Fruit fly (Drosophila melanogaster) whole organism, embryonic: ENCODE measurements around the gene Cht5.

Experiments used
- CG10431 ChIP-seq: fragments of 200-800 bp; sonication (Bioruptor generic); optimal IDR thresholded peaks from 3 replicates; lab custom pipeline; 2018; ENCODE audit warnings: missing biosample characterization, mild to moderate bottlenecking, missing genetic modification characterization
- CG11723 ChIP-seq: fragments of 200-800 bp; sonication (Bioruptor generic); optimal IDR thresholded peaks from 2 replicates; lab custom pipeline; 2017; ENCODE audit warnings: missing biosample characterization, mild to moderate bottlenecking, missing genetic modification characterization
- CG12071 ChIP-seq: fragments of 200-800 bp; sonication (Bioruptor generic); optimal IDR thresholded peaks from 3 replicates; lab custom pipeline; 2018; ENCODE audit warnings: missing biosample characterization, mild to moderate bottlenecking, missing genetic modification characterization
- CG14441 ChIP-seq: fragments of 200-800 bp; sonication (Bioruptor generic); IDR thresholded peaks from 2 replicates; pipeline ENCODE4 v1.3.6; 2022; ENCODE audit warnings: missing biosample characterization, missing genetic modification characterization
- CG14667 ChIP-seq: fragments of 200-800 bp; sonication (Bioruptor generic); IDR thresholded peaks from 2 replicates; pipeline ENCODE4 v1.3.6; 2022; ENCODE audit warnings: missing biosample characterization, missing genetic modification characterization
- CG14965 ChIP-seq: fragments of 200-800 bp; sonication (Bioruptor generic); optimal IDR thresholded peaks from 2 replicates; lab custom pipeline; 2016; ENCODE audit warnings: missing biosample characterization, missing genetic modification characterization, borderline replicate concordance
- CG15073 ChIP-seq: fragments of 200-800 bp; sonication (Bioruptor generic); optimal IDR thresholded peaks from 2 replicates; lab custom pipeline; 2016; ENCODE audit warnings: missing biosample characterization, missing genetic modification characterization
- CG1603 ChIP-seq: fragments of 200-800 bp; sonication (Bioruptor generic); optimal IDR thresholded peaks from 2 replicates; lab custom pipeline; 2019; ENCODE audit warnings: missing biosample characterization, mild to moderate bottlenecking, missing genetic modification characterization, moderate library complexity
- CG16813 ChIP-seq: fragments of 200-800 bp; sonication (Bioruptor generic); IDR thresholded peaks from 3 replicates; pipeline ENCODE4 v1.3.6; 2022; ENCODE audit warnings: missing biosample characterization, missing genetic modification characterization; ENCODE audit not compliant: partially characterized antibody
- CG16863 ChIP-seq: fragments of 200-800 bp; sonication (Bioruptor generic); optimal IDR thresholded peaks from 3 replicates; lab custom pipeline; 2016; ENCODE audit warnings: missing biosample characterization, missing genetic modification characterization
- CG18476 ChIP-seq: fragments of 200-800 bp; sonication (Bioruptor generic); optimal IDR thresholded peaks from 2 replicates; lab custom pipeline; 2016; ENCODE audit warnings: missing biosample characterization, mild to moderate bottlenecking, missing genetic modification characterization
- CG18599 ChIP-seq: fragments of 200-800 bp; sonication (Bioruptor generic); optimal IDR thresholded peaks from 3 replicates; lab custom pipeline; 2017; ENCODE audit warnings: missing biosample characterization, missing genetic modification characterization, mild to moderate bottlenecking, moderate library complexity, missing genetic modification reagents
- CG2199 ChIP-seq: fragments of 200-800 bp; sonication (Bioruptor generic); IDR thresholded peaks from 3 replicates; pipeline ENCODE4 v1.3.6; 2022; ENCODE audit warnings: missing biosample characterization, missing genetic modification characterization
- CG2889 ChIP-seq: fragments of 200-800 bp; sonication (Bioruptor generic); IDR thresholded peaks from 3 replicates; pipeline ENCODE4 v1.3.6; 2022; ENCODE audit warnings: missing biosample characterization, missing genetic modification characterization
- CG31365 ChIP-seq: fragments of 200-800 bp; sonication (Bioruptor generic); optimal IDR thresholded peaks from 2 replicates; lab custom pipeline; 2018; ENCODE audit warnings: missing biosample characterization, mild to moderate bottlenecking, missing genetic modification characterization
- CG31388 ChIP-seq: fragments of 200-800 bp; sonication (Bioruptor generic); optimal IDR thresholded peaks from 2 replicates; lab custom pipeline; 2016; ENCODE audit warnings: missing biosample characterization, missing genetic modification characterization
- CG34224 ChIP-seq: fragments of 200-800 bp; sonication (Bioruptor generic); IDR thresholded peaks from 3 replicates; pipeline ENCODE4 v1.3.6; 2022; ENCODE audit warnings: missing biosample characterization, missing genetic modification characterization; ENCODE audit not compliant: partially characterized antibody
- CG7963 ChIP-seq: fragments of 200-800 bp; sonication (Bioruptor generic); IDR thresholded peaks from 3 replicates; pipeline ENCODE4 v1.3.6; 2022; ENCODE audit warnings: missing biosample characterization, missing genetic modification characterization; ENCODE audit not compliant: partially characterized antibody
- CG8924 ChIP-seq: fragments of 200-800 bp; optimal IDR thresholded peaks from 3 replicates; lab custom pipeline; 2019; ENCODE audit warnings: missing biosample characterization, mild to moderate bottlenecking, missing genetic modification characterization, moderate library complexity
- CrebB ChIP-seq: fragments of 200-800 bp; sonication (Bioruptor generic); optimal IDR thresholded peaks from 3 replicates; lab custom pipeline; 2018; ENCODE audit warnings: missing biosample characterization, mild to moderate bottlenecking, missing genetic modification characterization
- Dp ChIP-seq: fragments of 200-800 bp; sonication (Bioruptor generic); optimal IDR thresholded peaks from 2 replicates; lab custom pipeline; 2018; ENCODE audit warnings: missing biosample characterization, mild to moderate bottlenecking, missing genetic modification characterization, moderate library complexity
- Dref ChIP-seq: fragments of 200-800 bp; sonication (Bioruptor generic); IDR thresholded peaks from 2 replicates; pipeline ENCODE4 v1.3.6; 2022; ENCODE audit warnings: missing biosample characterization, missing genetic modification characterization
- Drgx ChIP-seq: fragments of 200-800 bp; sonication (Bioruptor generic); IDR thresholded peaks from 2 replicates; pipeline ENCODE4 v1.3.6; 2022; ENCODE audit warnings: missing biosample characterization, missing genetic modification characterization
- E2f1 ChIP-seq: fragments of 200-800 bp; sonication (Bioruptor generic); IDR thresholded peaks from 2 replicates; pipeline ENCODE4 v1.3.6; 2022; ENCODE audit warnings: missing biosample characterization, missing genetic modification characterization
- Ets65A ChIP-seq: fragments of 200-800 bp; sonication (Bioruptor generic); peaks from one replicate; lab custom pipeline; 2016; ENCODE audit warnings: missing biosample characterization, missing genetic modification characterization
- Hmr ChIP-seq: fragments of 200-800 bp; sonication (Bioruptor generic); optimal IDR thresholded peaks from 3 replicates; lab custom pipeline; 2017; ENCODE audit warnings: mild to moderate bottlenecking, missing biosample characterization, missing genetic modification reagents, missing genetic modification characterization
- Hr39 ChIP-seq: fragments of >200 bp; optimal IDR thresholded peaks from 2 replicates; lab custom pipeline; 2017
- Jarid2 ChIP-seq: fragments of 200-800 bp; sonication (Bioruptor generic); optimal IDR thresholded peaks from 3 replicates; lab custom pipeline; 2017; ENCODE audit warnings: mild to moderate bottlenecking, missing biosample characterization, missing genetic modification reagents, missing genetic modification characterization
- Scr ChIP-seq: fragments of 200-800 bp; sonication (Bioruptor generic); IDR thresholded peaks from 2 replicates; pipeline ENCODE4 v1.3.6; 2022; ENCODE audit warnings: missing biosample characterization, missing genetic modification characterization; ENCODE audit not compliant: partially characterized antibody
- Sox100B ChIP-seq: fragments of 200-800 bp; sonication (Bioruptor generic); optimal IDR thresholded peaks from 3 replicates; lab custom pipeline; 2018; ENCODE audit warnings: missing biosample characterization, mild to moderate bottlenecking, missing genetic modification characterization
- aop ChIP-seq: fragments of 200-800 bp; sonication (Bioruptor generic); IDR thresholded peaks from 2 replicates; pipeline ENCODE4 v1.3.6; 2022; ENCODE audit warnings: missing biosample characterization, missing genetic modification characterization
- bcd ChIP-seq: fragments of 200-800 bp; sonication (Bioruptor generic); optimal IDR thresholded peaks from 2 replicates; lab custom pipeline; 2017; ENCODE audit warnings: missing biosample characterization, mild to moderate bottlenecking, missing genetic modification characterization
- cas ChIP-seq: fragments of 200-800 bp; sonication (Bioruptor generic); IDR thresholded peaks from 2 replicates; pipeline ENCODE4 v1.3.6; 2022; ENCODE audit warnings: missing biosample characterization, missing genetic modification characterization
- cato ChIP-seq: fragments of 200-800 bp; sonication (Bioruptor generic); optimal IDR thresholded peaks from 2 replicates; lab custom pipeline; 2016; ENCODE audit warnings: missing biosample characterization, missing genetic modification characterization, borderline replicate concordance
- cg ChIP-seq: fragments of 200-800 bp; sonication (Bioruptor generic); optimal IDR thresholded peaks from 3 replicates; lab custom pipeline; 2019; ENCODE audit warnings: missing biosample characterization, mild to moderate bottlenecking, missing genetic modification characterization, moderate library complexity
- dpn ChIP-seq, 2 experiments: fragments of 200-800 bp; sonication (Bioruptor generic); optimal IDR thresholded peaks; 3 replicates each; lab custom pipeline; 2016; ENCODE audit warnings: missing biosample characterization in 2 of 2, missing genetic modification characterization in 2 of 2
- exex ChIP-seq: fragments of 200-800 bp; sonication (Bioruptor generic); optimal IDR thresholded peaks from 4 replicates; lab custom pipeline; 2018; ENCODE audit warnings: missing biosample characterization, mild to moderate bottlenecking, missing genetic modification characterization, moderate library complexity
- gcm ChIP-seq: fragments of 200-800 bp; sonication (Bioruptor generic); optimal IDR thresholded peaks from 2 replicates; lab custom pipeline; 2019; ENCODE audit warnings: missing biosample characterization, mild to moderate bottlenecking, missing genetic modification characterization, moderate library complexity
- ham ChIP-seq: fragments of 200-800 bp; sonication (Bioruptor generic); IDR thresholded peaks from 2 replicates; pipeline ENCODE4 v1.3.6; 2022; ENCODE audit warnings: missing biosample characterization, missing genetic modification characterization
- mam ChIP-seq: fragments of 200-800 bp; sonication (Bioruptor generic); optimal IDR thresholded peaks from 3 replicates; lab custom pipeline; 2016; ENCODE audit warnings: missing biosample characterization, missing genetic modification characterization
- nerfin-2 ChIP-seq: fragments of 200-800 bp; sonication (Bioruptor generic); IDR thresholded peaks from 2 replicates; pipeline ENCODE4 v1.3.6; 2022; ENCODE audit warnings: missing biosample characterization, missing genetic modification characterization; ENCODE audit not compliant: partially characterized antibody
- odd ChIP-seq: fragments of 200-800 bp; sonication (Bioruptor generic); optimal IDR thresholded peaks from 2 replicates; lab custom pipeline; 2017; ENCODE audit warnings: missing biosample characterization, mild to moderate bottlenecking, missing genetic modification characterization
- otp ChIP-seq: fragments of 200-800 bp; sonication (Bioruptor generic); IDR thresholded peaks from 3 replicates; pipeline ENCODE4, ENCODE4 v1.3.6; 2022; ENCODE audit warnings: missing biosample characterization, missing genetic modification characterization
- pho ChIP-seq: fragments of 200-800 bp; sonication (Bioruptor generic); optimal IDR thresholded peaks from 2 replicates; lab custom pipeline; 2016; ENCODE audit warnings: missing biosample characterization, missing genetic modification characterization
- pita ChIP-seq: fragments of 200-800 bp; sonication (Bioruptor generic); optimal IDR thresholded peaks from 2 replicates; lab custom pipeline; 2017; ENCODE audit warnings: missing biosample characterization, mild to moderate bottlenecking, missing genetic modification characterization
- sc ChIP-seq, 3 experiments: fragments of >200 bp in 2 of 3; fragments of 200-800 bp in 1 of 3; sonication (Bioruptor generic) in 1 of 3; optimal IDR thresholded peaks; 2 replicates in 2 of 3; 3 replicates in 1 of 3; lab custom pipeline; 2017; ENCODE audit warnings: mild to moderate bottlenecking in 1 of 3, missing biosample characterization in 1 of 3, missing genetic modification characterization in 1 of 3, missing genetic modification reagents in 1 of 3
- sisA ChIP-seq: fragments of 200-800 bp; sonication (Bioruptor generic); IDR thresholded peaks from 2 replicates; pipeline ENCODE4 v1.3.6; 2022; ENCODE audit warnings: missing biosample characterization, missing genetic modification characterization
- slp2 ChIP-seq: fragments of 200-800 bp; sonication (Bioruptor generic); optimal IDR thresholded peaks from 2 replicates; lab custom pipeline; 2016; ENCODE audit warnings: missing biosample characterization, missing genetic modification characterization
- sna ChIP-seq: fragments of 200-800 bp; sonication (Bioruptor generic); IDR thresholded peaks from 2 replicates; pipeline ENCODE4 v1.3.6; 2022; ENCODE audit warnings: missing biosample characterization, missing genetic modification characterization; ENCODE audit not compliant: partially characterized antibody

Cht5 gene

DNA sequence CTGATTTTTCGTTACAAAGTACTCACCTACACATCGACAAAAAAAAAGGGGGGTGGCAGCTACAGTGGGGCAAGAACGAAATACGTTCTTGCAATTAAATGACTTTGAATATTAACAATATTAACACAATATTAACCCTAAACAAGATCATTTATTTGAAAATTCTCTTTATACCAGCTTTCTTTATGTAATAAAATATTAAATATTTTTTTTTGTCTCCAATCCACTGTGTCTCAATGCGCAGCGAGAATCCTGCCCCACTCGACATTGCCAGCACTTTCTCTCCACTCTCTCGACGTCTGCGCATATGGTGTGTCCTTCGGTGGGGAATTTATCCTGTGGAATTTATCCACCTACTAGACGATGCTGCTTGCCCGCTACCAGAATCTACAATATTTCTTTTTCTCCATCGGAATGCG, 33.1 kb downstream of the Cht5 start (continued):
- TF ChIP-seq CG34224 (GFP tag; lab: Robert Waterston, UW) (no peak), Scr (no peak), Jarid2 (GFP tag; lab: Kevin White, UChicago) (peak; percentile 67), cato (GFP tag; lab: Kevin White, UChicago) (peak; percentile 64), CG31365 (tag; lab: Kevin White, UChicago) (peak; percentile 37), CG12071 (GFP tag; lab: Kevin White, UChicago) (peak; percentile 69), sisA (GFP tag; lab: Robert Waterston, UW) (peak; percentile 90), dpn (GFP tag; optimal IDR thresholded peaks at IDR 0.05; lab: Kevin White, UChicago) (peak; percentile 51 to 89), CG14965 (GFP tag; lab: Kevin White, UChicago) (no peak), Hr39 (lab: Kevin White, UChicago) (no peak), Dref (GFP tag; lab: Robert Waterston, UW) (no peak; the same call in 1 of the 2 replicates), sna (GFP tag; lab: Robert Waterston, UW) (no peak), nerfin-2 (no peak; the same call in 1 of the 2 replicates), CrebB (tag; lab: Kevin White, UChicago) (peak; percentile 88), pita (GFP tag; lab: Kevin White, UChicago) (no peak), CG18599 (GFP tag; lab: Kevin White, UChicago) (peak; percentile 98), bcd (GFP tag; lab: Kevin White, UChicago) (peak; percentile 87), CG8924 (peak; percentile 76), sc (optimal IDR thresholded peaks at IDR 0.05; lab: Kevin White, UChicago) (no peak), sc (GFP tag; optimal IDR thresholded peaks at IDR 0.05; lab: Kevin White, UChicago) (peak; percentile 82), exex (tag; lab: Kevin White, UChicago) (peak; percentile 71), cas (GFP tag; lab: Robert Waterston, UW) (peak; percentile 83), Drgx (GFP tag; lab: Robert Waterston, UW) (peak; percentile 87), CG16813 (GFP tag; lab: Robert Waterston, UW) (no peak; the same call in 2 of the 3 replicates), mam (GFP tag; lab: Kevin White, UChicago) (peak; percentile 60), ham (peak; percentile 70; the same call in 1 of the 2 replicates), CG2889 (peak; percentile 88), odd (peak; percentile 88), CG14667 (GFP tag; lab: Robert Waterston, UW) (peak; percentile 88), CG1603 (peak; percentile 11), CG2199 (peak; percentile 88; the same call in 2 of the 3 replicates), aop (GFP tag; lab: Robert Waterston, UW) (peak; percentile 60; the same call in 1 of the 2 replicates), Dp (GFP tag; lab: Kevin White, UChicago) (no peak), gcm (peak; percentile 83), CG14441 (GFP tag; lab: Robert Waterston, UW) (peak; percentile 92), CG10431 (peak; percentile 83), CG18476 (GFP tag; lab: Kevin White, UChicago) (peak; percentile 85), CG7963 (peak; percentile 42; the same call in 1 of the 3 replicates), Sox100B (GFP tag; lab: Kevin White, UChicago) (peak; percentile 92), CG31388 (peak; percentile 73), CG11723 (GFP tag; lab: Kevin White, UChicago) (peak; percentile 76), cg (GFP tag; lab: Kevin White, UChicago) (peak; percentile 48), Ets65A (GFP tag; lab: Kevin White, UChicago) (peak; percentile 86), pho (GFP tag; lab: Kevin White, UChicago) (peak; percentile 54), otp (GFP tag; lab: Robert Waterston, UW) (peak; percentile 93), CG15073 (GFP tag; lab: Kevin White, UChicago) (peak; percentile 2), E2f1 (peak; percentile 91), CG16863 (GFP tag; lab: Kevin White, UChicago) (peak; percentile 35), Hmr (GFP tag; lab: Kevin White, UChicago) (peak; percentile 96), slp2 (peak; percentile 10)
